Worm (Caenorhabditis elegans) whole organism, L1 larva: ENCODE results near the gene tofu-7.

Experiments
- alr-1 ChIP-seq: fragments of 200-800 bp; sonication (Bioruptor generic); optimal IDR thresholded peaks from 2 replicates; lab custom pipeline; 2018; ENCODE audit warnings: borderline replicate concordance, mild to moderate bottlenecking, missing genetic modification characterization, missing compliant biosample characterization
- fkh-10 ChIP-seq: sonication (generic microtip); optimal IDR thresholded peaks from 2 replicates; lab custom pipeline; 2017; ENCODE audit warnings: missing biosample characterization, missing genetic modification reagents, missing genetic modification characterization
- lin-39 ChIP-seq: fragments of 150-350 bp; optimal IDR thresholded peaks from 2 replicates; lab custom pipeline; 2014; ENCODE audit warnings: missing biosample characterization, missing genetic modification reagents, missing genetic modification characterization
- nhr-11 ChIP-seq: fragments of 150-350 bp; optimal IDR thresholded peaks from 2 replicates; lab custom pipeline; 2014; ENCODE audit warnings: missing biosample characterization, missing genetic modification characterization
- nhr-237 ChIP-seq: fragments of 150-350 bp; optimal IDR thresholded peaks from 2 replicates; lab custom pipeline; 2014; ENCODE audit warnings: missing biosample characterization, missing genetic modification characterization
- nhr-28 ChIP-seq: fragments of 150-350 bp; optimal IDR thresholded peaks from 2 replicates; lab custom pipeline; 2014; ENCODE audit warnings: missing biosample characterization, missing genetic modification characterization
- nhr-76 ChIP-seq: sonication (generic microtip); optimal IDR thresholded peaks from 2 replicates; lab custom pipeline; 2017; ENCODE audit warnings: missing biosample characterization, missing genetic modification characterization
- pag-3 ChIP-seq: sonication (generic microtip); optimal IDR thresholded peaks from 2 replicates; lab custom pipeline; 2017; ENCODE audit warnings: missing genetic modification characterization, mild to moderate bottlenecking, missing compliant biosample characterization, antibody characterized with exemption, borderline replicate concordance; ENCODE audit not compliant: insufficient read depth
- rnt-1 ChIP-seq: sonication (generic microtip); optimal IDR thresholded peaks from 2 replicates; lab custom pipeline; 2016; ENCODE audit warnings: mild to moderate bottlenecking, missing genetic modification characterization, moderate library complexity, missing compliant biosample characterization
- snpc-4 ChIP-seq: fragments of 150-350 bp; optimal IDR thresholded peaks from 2 replicates; lab custom pipeline; 2014; ENCODE audit warnings: missing biosample characterization, missing genetic modification characterization
- sup-37 ChIP-seq: fragments of 200-800 bp; sonication (Bioruptor generic); optimal IDR thresholded peaks from 2 replicates; lab custom pipeline; 2018; ENCODE audit warnings: mild to moderate bottlenecking, missing genetic modification characterization, missing compliant biosample characterization
- unc-62 ChIP-seq: fragments of 150-350 bp; optimal IDR thresholded peaks from 2 replicates; lab custom pipeline; 2014; ENCODE audit warnings: missing biosample characterization, missing genetic modification reagents, missing genetic modification characterization
- unc-86 ChIP-seq: sonication (generic microtip); optimal IDR thresholded peaks from 2 replicates; lab custom pipeline; 2016; ENCODE audit warnings: missing genetic modification characterization, missing compliant biosample characterization
- xbp-1 ChIP-seq: sonication (generic microtip); optimal IDR thresholded peaks from 2 replicates; lab custom pipeline; 2016; ENCODE audit warnings: missing genetic modification characterization, missing compliant biosample characterization

- TF ChIP-seq nhr-28 (no peak), nhr-76 (tag; lab: Kevin White, UChicago) (no peak), pag-3 (no peak), fkh-10 (GFP tag; lab: Kevin White, UChicago) (no peak), snpc-4 (tag; lab: Kevin White, UChicago) (no peak), xbp-1 (tag; lab: Kevin White, UChicago) (no peak), nhr-237 (no peak), nhr-11 (tag; lab: Kevin White, UChicago) (peak; percentile 36), rnt-1 (no peak), unc-86 (tag; lab: Kevin White, UChicago) (no peak), sup-37 (GFP tag; lab: Kevin White, UChicago) (no peak), unc-62 (GFP tag; lab: Kevin White, UChicago) (no peak), lin-39 (tag; lab: Kevin White, UChicago) (no peak), alr-1 (no peak)
Observed at ce11 chrIII:7100001-7100400, 15.2 kb upstream of the tofu-7 start, which contains the start of gene ZK418.11.
